Worm (Caenorhabditis elegans): ENCODE measurements around the gene T25G12.11.

- TF ChIP-seq B0310.2 (tag; optimal IDR thresholded peaks at IDR 0.05) (no peak), tbx-11 (GFP tag; IDR thresholded peaks at IDR 0.05) (no peak), hmbx-1 (tag; optimal IDR thresholded peaks at IDR 0.05) (no peak), ceh-36 (tag; optimal IDR thresholded peaks at IDR 0.05) (no peak), ama-1 (optimal IDR thresholded peaks at IDR 0.05) (no peak)
These were observed 31.5 kb downstream of the T25G12.11 start for ce11 chrX:17205853-17206252.

All from whole organism, early embryonic.